Worm (Caenorhabditis elegans) whole organism, young adult: ENCODE measurements around the gene Y105C5B.9.

Source experiments
- C17E4.6 ChIP-seq: fragments of 200-800 bp; sonication (Bioruptor generic); IDR thresholded peaks from 2 replicates; pipeline ENCODE4 v1.3.6; 2022; ENCODE audit warnings: missing genetic modification reagents, missing genetic modification characterization, missing compliant biosample characterization
- D2030.7 ChIP-seq: fragments of 200-800 bp; sonication (Bioruptor generic); IDR thresholded peaks from 2 replicates; pipeline ENCODE4 v1.3.6; 2022; ENCODE audit warnings: missing genetic modification reagents, missing genetic modification characterization, missing compliant biosample characterization
- F10E7.11 ChIP-seq: sonication (generic microtip); optimal IDR thresholded peaks from 2 replicates; lab custom pipeline; 2017; ENCODE audit warnings: mild to moderate bottlenecking, missing genetic modification characterization, moderate library complexity, missing compliant biosample characterization
- F22D6.2 ChIP-seq: sonication (generic microtip); optimal IDR thresholded peaks from 2 replicates; lab custom pipeline; 2016; ENCODE audit warnings: mild to moderate bottlenecking, missing genetic modification characterization, missing compliant biosample characterization
- F33H1.4 ChIP-seq: fragments of 200-800 bp; sonication (Bioruptor generic); IDR thresholded peaks from 2 replicates; pipeline ENCODE4 v1.3.6; 2022; ENCODE audit warnings: missing genetic modification reagents, missing genetic modification characterization, missing compliant biosample characterization
- F49E8.2 ChIP-seq: sonication (generic microtip); optimal IDR thresholded peaks from 3 replicates; lab custom pipeline; 2017; ENCODE audit warnings: missing genetic modification characterization, mild to moderate bottlenecking, missing compliant biosample characterization, antibody characterized with exemption, moderate library complexity; ENCODE audit not compliant: insufficient read depth
- T07F8.4 ChIP-seq: sonication (generic microtip); optimal IDR thresholded peaks from 2 replicates; lab custom pipeline; 2016; ENCODE audit warnings: mild to moderate bottlenecking, missing genetic modification characterization, moderate library complexity, missing compliant biosample characterization
- Y53G8AR.9 ChIP-seq: fragments of 200-800 bp; sonication (Bioruptor generic); conservative IDR thresholded peaks from 2 replicates; pipeline ENCODE4 v1.3.6; 2022; ENCODE audit warnings: missing genetic modification reagents, missing genetic modification characterization, missing compliant biosample characterization
- Y56A3A.18 ChIP-seq: fragments of 200-800 bp; sonication (Bioruptor generic); IDR thresholded peaks from 2 replicates; pipeline ENCODE4 v1.3.6; 2022; ENCODE audit warnings: missing genetic modification reagents, missing genetic modification characterization, missing compliant biosample characterization
- ZK185.1 ChIP-seq: sonication (generic microtip); optimal IDR thresholded peaks from 2 replicates; lab custom pipeline; 2016; ENCODE audit warnings: mild to moderate bottlenecking, missing genetic modification characterization, missing compliant biosample characterization; ENCODE audit not compliant: poor library complexity, severe bottlenecking
- aptf-2 ChIP-seq: fragments of 200-800 bp; sonication (Bioruptor generic); conservative IDR thresholded peaks from 2 replicates; pipeline ENCODE4 v1.3.6; 2022; ENCODE audit warnings: missing genetic modification reagents, missing genetic modification characterization, missing compliant biosample characterization
- attf-6 ChIP-seq: fragments of 200-800 bp; sonication (Bioruptor generic); IDR thresholded peaks from 2 replicates; pipeline ENCODE4 v1.3.6; 2022; ENCODE audit warnings: missing genetic modification reagents, missing genetic modification characterization, missing compliant biosample characterization
- ceh-27 ChIP-seq: fragments of 200-800 bp; sonication (Bioruptor generic); optimal IDR thresholded peaks from 2 replicates; lab custom pipeline; 2018; ENCODE audit warnings: mild to moderate bottlenecking, missing genetic modification characterization, moderate library complexity, missing compliant biosample characterization
- ceh-91 ChIP-seq: fragments of 200-800 bp; sonication (Bioruptor generic); IDR thresholded peaks from 2 replicates; pipeline ENCODE4 v1.3.6; 2022; ENCODE audit warnings: missing genetic modification reagents, missing genetic modification characterization, missing compliant biosample characterization
- dox-1 ChIP-seq: fragments of 200-800 bp; sonication (Bioruptor generic); IDR thresholded peaks from 2 replicates; pipeline ENCODE4 v1.3.6; 2022; ENCODE audit warnings: missing genetic modification reagents, missing genetic modification characterization, missing compliant biosample characterization
- ekl-4 ChIP-seq: fragments of 200-800 bp; sonication (Bioruptor generic); IDR thresholded peaks from 2 replicates; pipeline ENCODE4 v1.3.6; 2022; ENCODE audit warnings: missing genetic modification reagents, missing genetic modification characterization, missing compliant biosample characterization
- fkh-3 ChIP-seq: sonication (generic microtip); optimal IDR thresholded peaks from 2 replicates; lab custom pipeline; 2016; ENCODE audit warnings: mild to moderate bottlenecking, missing genetic modification characterization, missing compliant biosample characterization
- madf-3 ChIP-seq: fragments of 200-800 bp; sonication (Bioruptor generic); IDR thresholded peaks from 2 replicates; pipeline ENCODE4 v1.3.6; 2022; ENCODE audit warnings: missing genetic modification reagents, missing genetic modification characterization, missing compliant biosample characterization
- nfya-2 ChIP-seq: fragments of 200-800 bp; sonication (Bioruptor generic); IDR thresholded peaks from 2 replicates; pipeline ENCODE4 v1.3.6; 2022; ENCODE audit warnings: missing genetic modification reagents, missing genetic modification characterization, missing compliant biosample characterization
- nhr-80 ChIP-seq: sonication (generic microtip); optimal IDR thresholded peaks from 2 replicates; lab custom pipeline; 2016; ENCODE audit warnings: missing genetic modification characterization, missing compliant biosample characterization
- rpc-1 ChIP-seq, 2 experiments: fragments of 150-350 bp in 1 of 2; sonication (generic microtip) in 1 of 2; optimal IDR thresholded peaks; 2 replicates each; lab custom pipeline; 2014 to 2018; ENCODE audit warnings: missing biosample characterization in 1 of 2, missing genetic modification characterization in 1 of 2, missing genetic modification reagents in 1 of 2, missing genotype in 1 of 2
- sea-2 ChIP-seq: fragments of 200-800 bp; sonication (Bioruptor generic); IDR thresholded peaks from 2 replicates; pipeline ENCODE4 v1.3.6; 2022; ENCODE audit warnings: missing genetic modification characterization, missing compliant biosample characterization
- snpc-1.1 ChIP-seq: sonication (generic microtip); optimal IDR thresholded peaks from 2 replicates; lab custom pipeline; 2017; ENCODE audit warnings: missing genetic modification characterization, mild to moderate bottlenecking, missing compliant biosample characterization, antibody characterized with exemption, moderate library complexity, missing genotype, missing genetic modification reagents; ENCODE audit not compliant: insufficient read depth
- snpc-1.3 ChIP-seq: sonication (generic microtip); optimal IDR thresholded peaks from 2 replicates; lab custom pipeline; 2017; ENCODE audit warnings: missing genetic modification characterization, mild to moderate bottlenecking, missing compliant biosample characterization, antibody characterized with exemption, moderate library complexity, missing genotype, missing genetic modification reagents; ENCODE audit not compliant: insufficient read depth
- snpc-4 ChIP-seq, 5 experiments: fragments of 150-350 bp in 1 of 5; sonication (generic microtip) in 4 of 5; optimal IDR thresholded peaks; 2 replicates each; lab custom pipeline; 2014 to 2018; ENCODE audit warnings: missing genetic modification characterization in 5 of 5, missing biosample characterization in 3 of 5, antibody characterized with exemption in 2 of 5, mild to moderate bottlenecking in 2 of 5, missing compliant biosample characterization in 2 of 5, missing genotype in 2 of 5, moderate library complexity in 2 of 5, missing genetic modification reagents in 1 of 5
- tbp1 ChIP-seq: fragments of 200-800 bp; sonication (Bioruptor generic); optimal IDR thresholded peaks from 2 replicates; lab custom pipeline; 2018; ENCODE audit warnings: mild to moderate bottlenecking, missing genetic modification characterization, missing compliant biosample characterization
- ztf-26 ChIP-seq: sonication (generic microtip); optimal IDR thresholded peaks from 2 replicates; lab custom pipeline; 2017; ENCODE audit warnings: missing genetic modification characterization, missing compliant biosample characterization

The Y105C5B.9 gene

ce11 chrIV:15949995-15950394, 19.6 kb downstream of the Y105C5B.9 start (continued):
- no peak for TF ChIP-seq T07F8.4 (tag; lab: Kevin White, UChicago)
- TF ChIP-seq madf-3 (GFP tag; lab: Robert Waterston, UW): no peak
- no peak for TF ChIP-seq F22D6.2 (tag; lab: Kevin White, UChicago)

- TF ChIP-seq fkh-3 (tag; lab: Kevin White, UChicago) (no peak), nfya-2 (GFP tag; lab: Robert Waterston, UW) (no peak), snpc-4 (GFP tag; optimal IDR thresholded peaks at IDR 0.05; lab: Kevin White, UChicago) (no peak), snpc-4 (tag; optimal IDR thresholded peaks at IDR 0.05; lab: Kevin White, UChicago) (peak in 1 of 4 experiments; percentile 80), aptf-2 (no peak)
These were observed 20.6 kb downstream of the Y105C5B.9 start, which contains the start of gene ifas-3 for ce11 chrIV:15950838-15951581. TSS of gene ifas-3 (minus strand) at chrIV:15950888.

- TF ChIP-seq Y56A3A.18 (GFP tag; lab: Robert Waterston, UW) (no peak), ztf-26 (tag; lab: Kevin White, UChicago) (no peak), sea-2 (GFP tag; lab: Robert Waterston, UW) (no peak), nhr-80 (tag; lab: Kevin White, UChicago) (peak; percentile 54), snpc-1.1 (tag; lab: Kevin White, UChicago) (no peak), D2030.7 (GFP tag; lab: Robert Waterston, UW) (no peak), F10E7.11 (tag; lab: Kevin White, UChicago) (no peak), ceh-91 (GFP tag; lab: Robert Waterston, UW) (no peak)
These were observed 21.3 kb downstream of the Y105C5B.9 start, which contains the start of gene Y105C5B.15 for ce11 chrIV:15951640-15952039. TSS of gene Y105C5B.15 (plus strand) at chrIV:15951936.

ce11 chrIV:15953689-15954088, 23.3 kb downstream of the Y105C5B.9 start:
- TF ChIP-seq attf-6 (GFP tag; lab: Robert Waterston, UW): peak; percentile 86
- TF ChIP-seq C17E4.6 (GFP tag; lab: Robert Waterston, UW): no peak
- peak; percentile 20 for TF ChIP-seq snpc-4 (GFP tag; optimal IDR thresholded peaks at IDR 0.05; lab: Kevin White, UChicago)
- peak in 3 of 4 experiments; percentile 88 to 91 (median 91) for TF ChIP-seq snpc-4 (tag; optimal IDR thresholded peaks at IDR 0.05; lab: Kevin White, UChicago)
- no peak for TF ChIP-seq rpc-1 (optimal IDR thresholded peaks at IDR 0.05; lab: Kevin White, UChicago)
- peak; percentile 26 for TF ChIP-seq rpc-1 (tag; optimal IDR thresholded peaks at IDR 0.05; lab: Kevin White, UChicago)
- peak; percentile 20 for TF ChIP-seq tbp1 (GFP tag; lab: Kevin White, UChicago)

- TF ChIP-seq F49E8.2: no peak
- TF ChIP-seq T07F8.4 (tag; lab: Kevin White, UChicago): no peak
- TF ChIP-seq attf-6 (GFP tag; lab: Robert Waterston, UW): peak; percentile 77
- TF ChIP-seq dox-1: no peak
- no peak for TF ChIP-seq aptf-2
- TF ChIP-seq ceh-27: no peak
- no peak for TF ChIP-seq snpc-4 (GFP tag; optimal IDR thresholded peaks at IDR 0.05; lab: Kevin White, UChicago)
- peak in 2 of 4 experiments; percentile 13 to 64 for TF ChIP-seq snpc-4 (tag; optimal IDR thresholded peaks at IDR 0.05; lab: Kevin White, UChicago)
- no peak for TF ChIP-seq ekl-4 (GFP tag; lab: Robert Waterston, UW)
- no peak for TF ChIP-seq snpc-1.3 (tag; lab: Kevin White, UChicago)
- no peak for TF ChIP-seq F33H1.4
- no peak for TF ChIP-seq Y53G8AR.9 (GFP tag; lab: Robert Waterston, UW)
- TF ChIP-seq ZK185.1 (tag; lab: Kevin White, UChicago): no peak
These were observed 25.0 kb downstream of the Y105C5B.9 start for ce11 chrIV:15955349-15955748.
